Worm (Caenorhabditis elegans) whole organism, L1 larva: ENCODE results near the gene col-156.
A peak's percentile ranks its signal among the peaks of the same experiment; 100 is the strongest.

Experiments used
- C16A3.4 ChIP-seq: fragments of 150-350 bp; optimal IDR thresholded peaks from 2 replicates; lab custom pipeline; 2014; ENCODE audit warnings: missing biosample characterization, missing genetic modification characterization
- C34B4.2 ChIP-seq: sonication (generic microtip); optimal IDR thresholded peaks from 2 replicates; lab custom pipeline; 2017; ENCODE audit warnings: mild to moderate bottlenecking, missing genetic modification characterization, missing compliant biosample characterization
- aha-1 ChIP-seq: fragments of 150-350 bp; optimal IDR thresholded peaks from 2 replicates; lab custom pipeline; 2014; ENCODE audit warnings: missing biosample characterization, missing genetic modification characterization
- aly-2 ChIP-seq: fragments of 150-350 bp; optimal IDR thresholded peaks from 2 replicates; lab custom pipeline; 2014; ENCODE audit warnings: missing biosample characterization, missing genetic modification characterization
- ama-1 ChIP-seq: fragments of 150-350 bp; optimal IDR thresholded peaks from 2 replicates; lab custom pipeline; 2014
- blmp-1 ChIP-seq: fragments of 150-350 bp; optimal IDR thresholded peaks from 2 replicates; lab custom pipeline; 2014; ENCODE audit warnings: missing biosample characterization, missing genetic modification characterization
- ceh-8 ChIP-seq: fragments of 200-800 bp; sonication (Bioruptor generic); optimal IDR thresholded peaks from 2 replicates; lab custom pipeline; 2018; ENCODE audit warnings: mild to moderate bottlenecking, missing genetic modification characterization, moderate library complexity, missing compliant biosample characterization
- ceh-90 ChIP-seq: sonication (generic microtip); optimal IDR thresholded peaks from 2 replicates; lab custom pipeline; 2016; ENCODE audit warnings: missing genetic modification characterization, missing compliant biosample characterization
- ces-1 ChIP-seq: fragments of 150-350 bp; optimal IDR thresholded peaks from 2 replicates; lab custom pipeline; 2014; ENCODE audit warnings: missing biosample characterization, missing genetic modification reagents, missing genetic modification characterization
- dpl-1 ChIP-seq, 3 experiments: fragments of 150-350 bp in 2 of 3; sonication (generic microtip) in 1 of 3; optimal IDR thresholded peaks; 2 replicates each; lab custom pipeline; 2014 to 2017; ENCODE audit warnings: missing biosample characterization in 3 of 3, missing genetic modification characterization in 3 of 3, missing genetic modification reagents in 3 of 3
- dsc-1 ChIP-seq: sonication (generic microtip); optimal IDR thresholded peaks from 2 replicates; lab custom pipeline; 2016; ENCODE audit warnings: mild to moderate bottlenecking, missing genetic modification characterization, missing compliant biosample characterization
- egl-27 ChIP-seq, 2 experiments: fragments of 150-350 bp in 1 of 2; sonication (generic microtip); optimal IDR thresholded peaks; 3 replicates each; lab custom pipeline; 2017 to 2018; ENCODE audit warnings: missing biosample characterization in 2 of 2, missing genetic modification characterization in 2 of 2, missing genetic modification reagents in 2 of 2
- fkh-10 ChIP-seq: sonication (generic microtip); optimal IDR thresholded peaks from 2 replicates; lab custom pipeline; 2017; ENCODE audit warnings: missing biosample characterization, missing genetic modification reagents, missing genetic modification characterization
- fkh-4 ChIP-seq: sonication (generic microtip); optimal IDR thresholded peaks from 2 replicates; lab custom pipeline; 2016; ENCODE audit warnings: missing compliant biosample characterization, missing genetic modification characterization, borderline replicate concordance
- fos-1 ChIP-seq: fragments of 150-350 bp; optimal IDR thresholded peaks from 2 replicates; lab custom pipeline; 2014; ENCODE audit warnings: missing biosample characterization, missing genetic modification characterization
- grh-1 ChIP-seq: fragments of 200-800 bp; sonication (Bioruptor generic); IDR thresholded peaks from 2 replicates; pipeline ENCODE4 v1.3.6; 2022; ENCODE audit warnings: missing genetic modification reagents, missing genetic modification characterization, missing compliant biosample characterization
- isw-1 ChIP-seq: fragments of 200-800 bp; sonication (Bioruptor generic); IDR thresholded peaks from 2 replicates; pipeline ENCODE4 v1.3.6; 2022; ENCODE audit warnings: missing genetic modification characterization, missing compliant biosample characterization
- jun-1 ChIP-seq: fragments of 150-350 bp; optimal IDR thresholded peaks from 2 replicates; lab custom pipeline; 2014; ENCODE audit warnings: missing biosample characterization, missing genetic modification reagents, missing genetic modification characterization
- lin-14 ChIP-seq: fragments of 200-800 bp; sonication (Bioruptor generic); optimal IDR thresholded peaks from 2 replicates; lab custom pipeline; 2018; ENCODE audit warnings: mild to moderate bottlenecking, missing genetic modification characterization, moderate library complexity, missing compliant biosample characterization
- lir-3 ChIP-seq: sonication (generic microtip); optimal IDR thresholded peaks from 2 replicates; lab custom pipeline; 2016; ENCODE audit warnings: mild to moderate bottlenecking, missing genetic modification characterization, moderate library complexity, missing compliant biosample characterization; ENCODE audit not compliant: poor library complexity
- mep-1 ChIP-seq: fragments of 150-350 bp; optimal IDR thresholded peaks from 2 replicates; lab custom pipeline; 2014; ENCODE audit warnings: missing biosample characterization, missing genetic modification characterization
- nhr-12 ChIP-seq: sonication (generic microtip); optimal IDR thresholded peaks from 2 replicates; lab custom pipeline; 2017; ENCODE audit warnings: missing biosample characterization, missing genetic modification characterization
- nhr-20 ChIP-seq: sonication (generic microtip); optimal IDR thresholded peaks from 2 replicates; lab custom pipeline; 2016; ENCODE audit warnings: mild to moderate bottlenecking, missing genetic modification characterization, missing compliant biosample characterization
- nhr-237 ChIP-seq: fragments of 150-350 bp; optimal IDR thresholded peaks from 2 replicates; lab custom pipeline; 2014; ENCODE audit warnings: missing biosample characterization, missing genetic modification characterization
- nhr-85 ChIP-seq: sonication (generic microtip); peaks from one replicate; lab custom pipeline; 2016; ENCODE audit warnings: missing genetic modification characterization, inconsistent platforms, missing compliant biosample characterization
- pqm-1 ChIP-seq: sonication (generic microtip); optimal IDR thresholded peaks from 3 replicates; lab custom pipeline; 2017; ENCODE audit warnings: missing biosample characterization, missing genetic modification characterization
- rnt-1 ChIP-seq: sonication (generic microtip); optimal IDR thresholded peaks from 2 replicates; lab custom pipeline; 2016; ENCODE audit warnings: mild to moderate bottlenecking, missing genetic modification characterization, moderate library complexity, missing compliant biosample characterization
- skn-1 ChIP-seq: fragments of 150-350 bp; optimal IDR thresholded peaks from 2 replicates; lab custom pipeline; 2014; ENCODE audit warnings: missing biosample characterization, missing genetic modification characterization
- snpc-4 ChIP-seq: fragments of 150-350 bp; optimal IDR thresholded peaks from 2 replicates; lab custom pipeline; 2014; ENCODE audit warnings: missing biosample characterization, missing genetic modification characterization
- snu-23 ChIP-seq: sonication (generic microtip); optimal IDR thresholded peaks from 2 replicates; lab custom pipeline; 2016; ENCODE audit warnings: missing genetic modification characterization, missing compliant biosample characterization
- tlp-1 ChIP-seq: fragments of 150-350 bp; optimal IDR thresholded peaks from 2 replicates; lab custom pipeline; 2014; ENCODE audit warnings: missing biosample characterization, missing genetic modification characterization
- unc-130 ChIP-seq: fragments of 150-350 bp; optimal IDR thresholded peaks from 2 replicates; lab custom pipeline; 2017; ENCODE audit warnings: missing biosample characterization, missing genetic modification characterization, inconsistent platforms
- unc-30 ChIP-seq: sonication (generic microtip); optimal IDR thresholded peaks from 2 replicates; lab custom pipeline; 2017; ENCODE audit warnings: missing biosample characterization, missing genetic modification characterization
- unc-62 ChIP-seq: fragments of 150-350 bp; optimal IDR thresholded peaks from 2 replicates; lab custom pipeline; 2014; ENCODE audit warnings: missing biosample characterization, missing genetic modification reagents, missing genetic modification characterization
- vab-15 ChIP-seq: sonication (generic microtip); optimal IDR thresholded peaks from 2 replicates; lab custom pipeline; 2017; ENCODE audit warnings: missing genotype, mild to moderate bottlenecking, missing genetic modification characterization, missing compliant biosample characterization
- ztf-4 ChIP-seq: fragments of 150-350 bp; optimal IDR thresholded peaks from 2 replicates; lab custom pipeline; 2014; ENCODE audit warnings: missing biosample characterization, missing genetic modification characterization

The col-156 gene

ce11 chrV:11450257-11450656, at the start of gene col-156:
TSS of gene col-156 (minus strand) at chrV:11450357.
- TF ChIP-seq rnt-1 (tag; lab: Kevin White, UChicago), result no peak
- TF ChIP-seq aly-2, result no peak
- TF ChIP-seq isw-1 (GFP tag; lab: Robert Waterston, UW), result no peak
- no peak for TF ChIP-seq fkh-4 (tag; lab: Kevin White, UChicago)
- no peak for TF ChIP-seq fos-1 (tag; lab: Kevin White, UChicago)
- TF ChIP-seq aha-1 (tag; lab: Kevin White, UChicago), result no peak
- TF ChIP-seq ces-1 (GFP tag; lab: Kevin White, UChicago), result no peak
- TF ChIP-seq nhr-20 (tag; lab: Kevin White, UChicago), result no peak
- no peak for TF ChIP-seq skn-1 (tag; lab: Kevin White, UChicago)
- TF ChIP-seq vab-15, result no peak
- TF ChIP-seq dpl-1 (GFP tag; optimal IDR thresholded peaks at IDR 0.05; lab: Kevin White, UChicago), result no peak
- no peak for TF ChIP-seq dsc-1 (tag; lab: Kevin White, UChicago)
- TF ChIP-seq snpc-4 (tag; lab: Kevin White, UChicago), result no peak
- TF ChIP-seq lir-3 (tag; lab: Kevin White, UChicago), result no peak
- TF ChIP-seq ama-1 (lab: Kevin White, UChicago), result no peak
- TF ChIP-seq fkh-10 (GFP tag; lab: Kevin White, UChicago), result no peak
- no peak for TF ChIP-seq unc-62
- TF ChIP-seq snu-23 (GFP tag; lab: Kevin White, UChicago), result no peak

ce11 chrV:11499786-11500185, 49.6 kb upstream of the col-156 start:
- TF ChIP-seq lin-14 (peak; percentile 48), tlp-1 (tag; lab: Kevin White, UChicago) (no peak), blmp-1 (peak; percentile 40)

- TF ChIP-seq unc-130 (tag; lab: Kevin White, UChicago) (no peak), nhr-12 (tag; lab: Kevin White, UChicago) (no peak)
- TF ChIP-seq, all 84 proteins: peak for 0
Measured at ce11 chrV:11497475-11497874, 47.3 kb upstream of the col-156 start.

DNA sequence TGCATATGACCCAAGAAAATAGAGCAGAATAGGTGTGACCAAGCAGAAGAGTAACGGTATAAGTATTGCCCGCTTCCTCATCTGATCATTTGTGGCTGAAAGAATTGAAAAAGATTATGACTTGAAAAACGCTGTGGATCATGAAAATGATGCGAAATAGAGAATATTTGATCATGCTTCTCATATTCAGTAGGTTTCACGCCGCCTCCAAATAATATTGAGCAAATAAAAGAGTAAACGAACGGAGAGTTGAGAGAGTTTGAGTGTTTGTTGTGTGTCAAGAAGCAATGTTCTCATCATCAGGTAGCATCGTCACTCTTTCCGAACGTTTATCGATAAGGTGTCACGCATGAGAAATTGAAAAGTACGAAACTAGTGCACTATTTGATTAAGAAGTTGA, 46.1 kb upstream of the col-156 start, which contains the start of gene htrl-1:
Gene htrl-1 (minus strand): TSS at position 101 of the 400 bp plus-strand sequence.
- TF ChIP-seq ceh-90 (tag; lab: Kevin White, UChicago) (no peak), nhr-237 (no peak), C34B4.2 (no peak), pqm-1 (tag; lab: Kevin White, UChicago) (no peak), tlp-1 (tag; lab: Kevin White, UChicago) (no peak), egl-27 (tag; optimal IDR thresholded peaks at IDR 0.05; lab: Kevin White, UChicago) (no peak), ztf-4 (tag; lab: Kevin White, UChicago) (no peak), unc-30 (no peak)

DNA sequence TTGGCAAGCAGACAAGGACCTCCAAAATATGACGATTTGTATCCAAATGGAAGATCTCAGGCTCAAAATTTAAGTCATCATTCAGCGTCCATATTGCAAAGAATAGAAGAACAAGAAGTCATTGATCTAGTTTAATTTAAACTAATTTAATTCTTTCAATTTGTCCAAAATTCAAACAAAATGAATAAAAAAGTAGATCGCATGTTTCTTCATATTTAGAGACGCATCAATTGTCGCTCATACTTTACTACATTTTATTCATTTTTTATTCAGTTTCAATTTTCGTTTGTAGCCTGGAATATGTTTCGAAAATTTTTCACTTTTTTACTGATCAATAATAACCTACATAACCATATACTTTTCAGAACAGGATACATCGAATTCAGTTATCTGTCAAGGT, 42.3 kb upstream of the col-156 start, which contains the start of gene T11F9.21:
Gene T11F9.21 (plus strand): TSS at position 301 of the 400 bp plus-strand sequence.
- TF ChIP-seq ces-1 (GFP tag; lab: Kevin White, UChicago) (no peak), rnt-1 (tag; lab: Kevin White, UChicago) (no peak), ceh-8 (GFP tag; lab: Kevin White, UChicago) (no peak), nhr-85 (tag; lab: Kevin White, UChicago) (no peak), jun-1 (tag; lab: Kevin White, UChicago) (no peak), mep-1 (tag; lab: Kevin White, UChicago) (no peak), unc-130 (tag; lab: Kevin White, UChicago) (no peak), C16A3.4 (tag; lab: Kevin White, UChicago) (no peak), fos-1 (tag; lab: Kevin White, UChicago) (no peak), C34B4.2 (no peak), grh-1 (GFP tag; lab: Robert Waterston, UW) (no peak), snpc-4 (tag; lab: Kevin White, UChicago) (no peak), unc-62 (no peak)
